Worm (Caenorhabditis elegans) whole organism, late embryonic: ENCODE results near the gene snr-4.

Source experiments
- ets-4 ChIP-seq: sonication (generic microtip); optimal IDR thresholded peaks from 2 replicates; lab custom pipeline; 2016; ENCODE audit warnings: missing genetic modification characterization, missing compliant biosample characterization
- fkh-10 ChIP-seq: fragments of 150-350 bp; optimal IDR thresholded peaks from 2 replicates; lab custom pipeline; 2014; ENCODE audit warnings: missing biosample characterization, missing genetic modification reagents, missing genetic modification characterization
- hlh-8 ChIP-seq: sonication (generic microtip); optimal IDR thresholded peaks from 2 replicates; lab custom pipeline; 2016; ENCODE audit warnings: missing genotype, missing genetic modification characterization, missing compliant biosample characterization
- mec-3 ChIP-seq: sonication (generic microtip); optimal IDR thresholded peaks from 2 replicates; lab custom pipeline; 2016; ENCODE audit warnings: borderline replicate concordance, missing genetic modification characterization, missing compliant biosample characterization
- npax-4 ChIP-seq: sonication (generic microtip); optimal IDR thresholded peaks from 2 replicates; lab custom pipeline; 2016; ENCODE audit warnings: missing genetic modification characterization, missing compliant biosample characterization
- pha-4 ChIP-seq: fragments of 150-350 bp; optimal IDR thresholded peaks from 2 replicates; lab custom pipeline; 2018; ENCODE audit warnings: missing biosample characterization, missing genetic modification reagents, missing genetic modification characterization
- rnt-1 ChIP-seq: sonication (generic microtip); optimal IDR thresholded peaks from 2 replicates; lab custom pipeline; 2016; ENCODE audit warnings: missing genetic modification characterization, missing compliant biosample characterization
- tbx-2 ChIP-seq: sonication (generic microtip); optimal IDR thresholded peaks from 2 replicates; lab custom pipeline; 2016; ENCODE audit warnings: missing genetic modification characterization, missing compliant biosample characterization

ce11 chrV:11990511-11991127 is 11.1 kb upstream of the snr-4 start:
- TF ChIP-seq rnt-1 (no peak), ets-4 (tag; lab: Kevin White, UChicago) (no peak), mec-3 (no peak), fkh-10 (GFP tag; lab: Kevin White, UChicago) (no peak), npax-4 (no peak), pha-4 (tag; lab: Kevin White, UChicago) (no peak), hlh-8 (no peak), tbx-2 (no peak)
